Fruit fly (Drosophila melanogaster) whole organism, adult: ENCODE results near the gene Pif1.

Experiments used
- CG11617 ChIP-seq: fragments of 200-800 bp; sonication (Bioruptor generic); optimal IDR thresholded peaks from 2 replicates; lab custom pipeline; 2017; ENCODE audit warnings: mild to moderate bottlenecking, missing biosample characterization, missing genetic modification reagents, missing genetic modification characterization
- CG14711 ChIP-seq: fragments of 200-800 bp; sonication (Bioruptor generic); optimal IDR thresholded peaks from 2 replicates; lab custom pipeline; 2018; ENCODE audit warnings: missing biosample characterization, mild to moderate bottlenecking, missing genetic modification characterization, moderate library complexity
- CG1620 ChIP-seq: fragments of 200-800 bp; sonication (Bioruptor generic); optimal IDR thresholded peaks from 2 replicates; lab custom pipeline; 2016; ENCODE audit warnings: missing biosample characterization, missing genetic modification characterization
- CG5204 ChIP-seq: fragments of 200-800 bp; sonication (Bioruptor generic); optimal IDR thresholded peaks from 2 replicates; lab custom pipeline; 2016; ENCODE audit warnings: missing biosample characterization, missing genetic modification characterization
- CG7045 ChIP-seq: fragments of 200-800 bp; sonication (Bioruptor generic); optimal IDR thresholded peaks from 2 replicates; lab custom pipeline; 2017; ENCODE audit warnings: missing biosample characterization, mild to moderate bottlenecking, missing genetic modification characterization
- Hr96 ChIP-seq: fragments of 200-800 bp; sonication (Bioruptor generic); optimal IDR thresholded peaks from 2 replicates; lab custom pipeline; 2016; ENCODE audit warnings: missing biosample characterization, missing genetic modification characterization
- cic ChIP-seq: fragments of 200-800 bp; sonication (Bioruptor generic); optimal IDR thresholded peaks from 2 replicates; lab custom pipeline; 2017; ENCODE audit warnings: missing biosample characterization, mild to moderate bottlenecking, missing genetic modification characterization, moderate library complexity
- kay ChIP-seq: fragments of 200-800 bp; sonication (Bioruptor generic); peaks from one replicate; lab custom pipeline; 2016; ENCODE audit warnings: missing biosample characterization, missing genetic modification characterization, borderline replicate concordance

dm6 chr2L:3495465-3495864 lies 25.7 kb upstream of the Pif1 start:
- TF ChIP-seq Hr96 (GFP tag; lab: Kevin White, UChicago), result no peak
- no peak for TF ChIP-seq CG1620
- no peak for TF ChIP-seq kay (GFP tag; lab: Kevin White, UChicago)
- no peak for TF ChIP-seq CG7045 (GFP tag; lab: Kevin White, UChicago)
- TF ChIP-seq CG11617 (GFP tag; lab: Kevin White, UChicago), result no peak
- no peak for TF ChIP-seq CG14711 (tag; lab: Kevin White, UChicago)
- TF ChIP-seq cic (GFP tag; lab: Kevin White, UChicago), result no peak
- TF ChIP-seq CG5204 (GFP tag; lab: Kevin White, UChicago), result no peak
